Worm (Caenorhabditis elegans): ENCODE results near the gene snn-1.

Gene snn-1

ce11 chrIV:1837134-1837533 is 22.2 kb upstream of the snn-1 start (continued):
- TF ChIP-seq F16B12.6 (tag; optimal IDR thresholded peaks at IDR 0.05) (no peak), hlh-4 (tag; optimal IDR thresholded peaks at IDR 0.05) (no peak), lin-39 (tag; optimal IDR thresholded peaks at IDR 0.05) (no peak), egl-13 (tag; optimal IDR thresholded peaks at IDR 0.05) (no peak), irx-1 (tag; optimal IDR thresholded peaks at IDR 0.05) (no peak), snpc-4 (tag; optimal IDR thresholded peaks at IDR 0.05) (peak; percentile 15), dpl-1 (GFP tag; optimal IDR thresholded peaks at IDR 0.05) (peak in 2 of 3 experiments; percentile 22 to 29), ztf-11 (tag; optimal IDR thresholded peaks at IDR 0.05) (no peak), mab-9 (GFP tag; IDR thresholded peaks at IDR 0.05) (no peak), blmp-1 (tag; optimal IDR thresholded peaks at IDR 0.05) (peak; percentile 97), lin-35 (GFP tag; optimal IDR thresholded peaks at IDR 0.05) (peak in 1 of 2 experiments; percentile 67), efl-1 (optimal IDR thresholded peaks at IDR 0.05) (peak; percentile 19 to 41), efl-1 (GFP tag; optimal IDR thresholded peaks at IDR 0.05 in 1 of 2) (peak; percentile 11 to 64), ceh-63 (GFP tag; optimal IDR thresholded peaks at IDR 0.05) (no peak), ceh-8 (GFP tag; optimal IDR thresholded peaks at IDR 0.05) (no peak), egl-27 (tag; optimal IDR thresholded peaks at IDR 0.05) (no peak), nhr-28 (tag; optimal IDR thresholded peaks at IDR 0.05) (no peak), nhr-11 (tag; optimal IDR thresholded peaks at IDR 0.05) (no peak), elt-2 (tag; optimal IDR thresholded peaks at IDR 0.05) (peak; percentile 73), lin-13 (GFP tag; optimal IDR thresholded peaks at IDR 0.05) (no peak), ztf-4 (tag; optimal IDR thresholded peaks at IDR 0.05) (no peak), C16A3.4 (tag; optimal IDR thresholded peaks at IDR 0.05) (peak; percentile 31), vab-15 (tag; optimal IDR thresholded peaks at IDR 0.05) (no peak), xbp-1 (tag; optimal IDR thresholded peaks at IDR 0.05) (no peak), C34B4.2 (tag; optimal IDR thresholded peaks at IDR 0.05) (no peak), fkh-8 (tag; optimal IDR thresholded peaks at IDR 0.05) (no peak), aly-2 (tag; optimal IDR thresholded peaks at IDR 0.05) (no peak), nhr-47 (tag; optimal IDR thresholded peaks at IDR 0.05) (peak; percentile 47), grh-1 (GFP tag; IDR thresholded peaks at IDR 0.05) (no peak), hlh-17 (GFP tag; optimal IDR thresholded peaks at IDR 0.05; ENCODE audit: borderline replicate concordance) (no peak), sox-4 (tag; optimal IDR thresholded peaks at IDR 0.05) (no peak)

DNA sequence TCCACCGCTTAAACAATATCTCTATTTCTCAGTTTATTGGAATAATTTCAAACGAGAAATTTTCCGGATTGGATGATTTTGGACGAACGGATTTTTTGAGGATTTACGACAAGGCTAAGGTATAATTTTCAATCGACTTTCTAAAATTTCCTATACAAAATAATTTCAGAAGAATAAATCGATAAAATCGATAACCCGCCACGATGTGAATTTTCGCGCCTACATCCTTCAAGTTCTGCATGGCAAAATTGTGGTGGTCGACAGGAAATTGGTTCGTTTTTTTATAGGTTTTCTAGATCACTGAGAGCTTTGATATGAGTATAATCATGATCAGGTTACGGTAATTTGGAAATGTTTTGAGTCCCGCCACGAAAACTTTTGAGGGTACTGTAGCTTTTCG is 20.1 kb upstream of the snn-1 start:
- no peak for TF ChIP-seq lin-14 (GFP tag; optimal IDR thresholded peaks at IDR 0.05)
- no peak for TF ChIP-seq unc-30 (tag; optimal IDR thresholded peaks at IDR 0.05)
- no peak for TF ChIP-seq pax-3 (tag; optimal IDR thresholded peaks at IDR 0.05)
- no peak for TF ChIP-seq pag-3 (tag; optimal IDR thresholded peaks at IDR 0.05; ENCODE audit: borderline replicate concordance, insufficient read depth)
- TF ChIP-seq unc-62 (GFP tag; optimal IDR thresholded peaks at IDR 0.05) = no peak
- no peak for TF ChIP-seq hpl-2 (GFP tag; optimal IDR thresholded peaks at IDR 0.05)
- TF ChIP-seq C16A3.4 (tag; optimal IDR thresholded peaks at IDR 0.05) = no peak
- no peak for TF ChIP-seq tlp-1 (tag; optimal IDR thresholded peaks at IDR 0.05)
- TF ChIP-seq nhr-237 (tag; optimal IDR thresholded peaks at IDR 0.05) = no peak
- no peak for TF ChIP-seq nhr-76 (tag; optimal IDR thresholded peaks at IDR 0.05)
- no peak for TF ChIP-seq elt-3 (tag; optimal IDR thresholded peaks at IDR 0.05)
- TF ChIP-seq efl-1 (optimal IDR thresholded peaks at IDR 0.05) = no peak
- TF ChIP-seq efl-1 (GFP tag; optimal IDR thresholded peaks at IDR 0.05 in 1 of 2) = no peak
- no peak for TF ChIP-seq ztf-4 (tag; optimal IDR thresholded peaks at IDR 0.05)
- no peak for TF ChIP-seq pqm-1 (tag; optimal IDR thresholded peaks at IDR 0.05)
- no peak for TF ChIP-seq elt-2 (tag; optimal IDR thresholded peaks at IDR 0.05)
- TF ChIP-seq egl-27 (tag; optimal IDR thresholded peaks at IDR 0.05) = no peak
- no peak for TF ChIP-seq ama-1 (optimal IDR thresholded peaks at IDR 0.05)
- TF ChIP-seq dpl-1 (GFP tag; optimal IDR thresholded peaks at IDR 0.05) = no peak
- no peak for TF ChIP-seq nhr-11 (tag; optimal IDR thresholded peaks at IDR 0.05)

All from whole organism, L1 larva.